Fruit fly (Drosophila melanogaster) whole organism, embryonic: Measurements from ENCODE around the gene stg1.

ENCODE experiments used
- Atf3 ChIP-seq: fragments of 200-800 bp; sonication (Bioruptor generic); optimal IDR thresholded peaks from 3 replicates; lab custom pipeline; 2016; ENCODE audit warnings: missing biosample characterization, missing genetic modification characterization
- Bteb2 ChIP-seq: fragments of 200-800 bp; sonication (Bioruptor generic); optimal IDR thresholded peaks from 2 replicates; lab custom pipeline; 2016; ENCODE audit warnings: missing biosample characterization, missing genetic modification characterization
- CG10366 ChIP-seq: fragments of 200-800 bp; sonication (Bioruptor generic); IDR thresholded peaks from 2 replicates; pipeline ENCODE4 v1.3.6; 2022; ENCODE audit warnings: missing biosample characterization, missing genetic modification characterization
- CG11093 ChIP-seq: fragments of 200-800 bp; sonication (Bioruptor generic); IDR thresholded peaks from 3 replicates; pipeline ENCODE4 v1.3.6; 2022; ENCODE audit warnings: missing biosample characterization, missing genetic modification characterization
- CG11695 ChIP-seq: fragments of 200-800 bp; sonication (Bioruptor generic); IDR thresholded peaks from 3 replicates; pipeline ENCODE4 v1.3.6; 2022; ENCODE audit warnings: missing biosample characterization, missing genetic modification characterization
- CG14014 ChIP-seq: fragments of 200-800 bp; sonication (Bioruptor generic); IDR thresholded peaks from 2 replicates; pipeline ENCODE4 v1.3.6; 2022; ENCODE audit warnings: missing biosample characterization, missing genetic modification characterization
- CG15514 ChIP-seq: fragments of 200-800 bp; sonication (Bioruptor generic); optimal IDR thresholded peaks from 3 replicates; lab custom pipeline; 2017; ENCODE audit warnings: missing biosample characterization, missing genetic modification characterization, mild to moderate bottlenecking, moderate library complexity, missing genetic modification reagents
- CG1792 ChIP-seq: fragments of 200-800 bp; sonication (Bioruptor generic); optimal IDR thresholded peaks from 2 replicates; lab custom pipeline; 2016; ENCODE audit warnings: missing biosample characterization, missing genetic modification characterization
- CG2116 ChIP-seq: fragments of 200-800 bp; sonication (Bioruptor generic); optimal IDR thresholded peaks from 3 replicates; lab custom pipeline; 2018; ENCODE audit warnings: missing biosample characterization, mild to moderate bottlenecking, missing genetic modification characterization
- CG2129 ChIP-seq: fragments of 200-800 bp; sonication (Bioruptor generic); IDR thresholded peaks from 2 replicates; pipeline ENCODE4 v1.3.6; 2022; ENCODE audit warnings: missing biosample characterization, missing genetic modification characterization; ENCODE audit not compliant: partially characterized antibody
- CG2875 ChIP-seq: fragments of 200-800 bp; sonication (Bioruptor generic); optimal IDR thresholded peaks from 2 replicates; lab custom pipeline; 2017; ENCODE audit warnings: missing biosample characterization, mild to moderate bottlenecking, missing genetic modification characterization, missing genetic modification reagents
- CG30020 ChIP-seq: fragments of 200-800 bp; optimal IDR thresholded peaks from 2 replicates; lab custom pipeline; 2019; ENCODE audit warnings: missing biosample characterization, mild to moderate bottlenecking, missing genetic modification characterization, moderate library complexity
- CG6175 ChIP-seq: fragments of 200-800 bp; sonication (Bioruptor generic); IDR thresholded peaks from 3 replicates; pipeline ENCODE4 v1.3.6; 2022; ENCODE audit warnings: missing biosample characterization, missing genetic modification characterization
- CG6689 ChIP-seq: fragments of 200-800 bp; sonication (Bioruptor generic); IDR thresholded peaks from 2 replicates; pipeline ENCODE4 v1.3.6; 2022; ENCODE audit warnings: missing biosample characterization, missing genetic modification characterization
- CG6813 ChIP-seq: fragments of 200-800 bp; sonication (Bioruptor generic); optimal IDR thresholded peaks from 2 replicates; lab custom pipeline; 2017; ENCODE audit warnings: missing biosample characterization, missing genetic modification characterization, mild to moderate bottlenecking, moderate library complexity, missing genetic modification reagents
- CG7372 ChIP-seq: fragments of 200-800 bp; sonication (Bioruptor generic); IDR thresholded peaks from 2 replicates; pipeline ENCODE4 v1.3.6; 2022; ENCODE audit warnings: missing biosample characterization, missing genetic modification characterization
- CG7556 ChIP-seq: fragments of 200-800 bp; sonication (Bioruptor generic); optimal IDR thresholded peaks from 2 replicates; lab custom pipeline; 2017; ENCODE audit warnings: missing biosample characterization, mild to moderate bottlenecking, missing genetic modification characterization
- CG9215 ChIP-seq: fragments of 200-800 bp; sonication (Bioruptor generic); IDR thresholded peaks from 2 replicates; pipeline ENCODE4 v1.3.6; 2022; ENCODE audit warnings: missing biosample characterization, missing genetic modification characterization
- CG9437 ChIP-seq: fragments of 200-800 bp; sonication (Bioruptor generic); optimal IDR thresholded peaks from 2 replicates; lab custom pipeline; 2018; ENCODE audit warnings: missing biosample characterization, mild to moderate bottlenecking, missing genetic modification characterization
- CG9727 ChIP-seq: fragments of 200-800 bp; sonication (Bioruptor generic); optimal IDR thresholded peaks from 3 replicates; lab custom pipeline; 2017; ENCODE audit warnings: missing biosample characterization, mild to moderate bottlenecking, missing genetic modification characterization
- CTCF ChIP-seq: fragments of 200-800 bp; sonication (Bioruptor generic); optimal IDR thresholded peaks from 2 replicates; lab custom pipeline; 2017; ENCODE audit warnings: missing biosample characterization, mild to moderate bottlenecking, missing genetic modification characterization, moderate library complexity
- H15 ChIP-seq: fragments of 200-800 bp; sonication (Bioruptor generic); IDR thresholded peaks from 3 replicates; pipeline ENCODE4 v1.3.6; 2022; ENCODE audit warnings: missing biosample characterization, missing genetic modification characterization
- Hand ChIP-seq: fragments of 200-800 bp; sonication (Bioruptor generic); optimal IDR thresholded peaks from 2 replicates; lab custom pipeline; 2017; ENCODE audit warnings: mild to moderate bottlenecking, missing biosample characterization, missing genetic modification reagents, missing genetic modification characterization
- Hey ChIP-seq: fragments of 200-800 bp; sonication (Bioruptor generic); optimal IDR thresholded peaks from 3 replicates; lab custom pipeline; 2018; ENCODE audit warnings: missing biosample characterization, mild to moderate bottlenecking, missing genetic modification characterization
- NC2β ChIP-seq: fragments of 200-800 bp; sonication (Bioruptor generic); optimal IDR thresholded peaks from 2 replicates; lab custom pipeline; 2016; ENCODE audit warnings: missing biosample characterization, missing genetic modification characterization
- Oli ChIP-seq: fragments of 200-800 bp; sonication (Bioruptor generic); optimal IDR thresholded peaks from 2 replicates; lab custom pipeline; 2018; ENCODE audit warnings: missing biosample characterization, mild to moderate bottlenecking, missing genetic modification characterization, moderate library complexity
- Sox102F ChIP-seq: fragments of 200-800 bp; sonication (Bioruptor generic); optimal IDR thresholded peaks from 2 replicates; lab custom pipeline; 2018; ENCODE audit warnings: missing biosample characterization, mild to moderate bottlenecking, missing genetic modification characterization, moderate library complexity
- TFAM ChIP-seq: fragments of 200-800 bp; sonication (Bioruptor generic); optimal IDR thresholded peaks from 2 replicates; lab custom pipeline; 2017; ENCODE audit warnings: missing biosample characterization, missing genetic modification characterization, inconsistent platforms
- Xrp1 ChIP-seq: fragments of 200-800 bp; sonication (Bioruptor generic); IDR thresholded peaks from 2 replicates; pipeline ENCODE4 v1.3.6; 2022; ENCODE audit warnings: missing biosample characterization, missing genetic modification characterization
- btn ChIP-seq: fragments of 200-800 bp; sonication (Bioruptor generic); optimal IDR thresholded peaks from 2 replicates; lab custom pipeline; 2016; ENCODE audit warnings: missing biosample characterization, missing genetic modification characterization
- cad ChIP-seq: fragments of >200 bp; optimal IDR thresholded peaks from 2 replicates; lab custom pipeline; 2017; ENCODE audit warnings: missing biosample characterization, missing genetic modification characterization
- croc ChIP-seq: fragments of 200-800 bp; sonication (Bioruptor generic); conservative IDR thresholded peaks from 3 replicates; pipeline ENCODE4 v1.3.6; 2022; ENCODE audit warnings: missing biosample characterization, missing genetic modification characterization
- crp ChIP-seq, 2 experiments: fragments of 200-800 bp; sonication (Bioruptor generic); optimal IDR thresholded peaks; 2 replicates in 1 of 2; 3 replicates in 1 of 2; lab custom pipeline; 2017; ENCODE audit warnings: missing biosample characterization in 2 of 2, missing genetic modification characterization in 2 of 2, mild to moderate bottlenecking in 1 of 2, moderate library complexity in 1 of 2
- disco-r ChIP-seq: fragments of 200-800 bp; sonication (Bioruptor generic); optimal IDR thresholded peaks from 2 replicates; lab custom pipeline; 2016; ENCODE audit warnings: missing biosample characterization, missing genetic modification characterization
- fd64A ChIP-seq: fragments of 200-800 bp; sonication (Bioruptor generic); optimal IDR thresholded peaks from 3 replicates; lab custom pipeline; 2018; ENCODE audit warnings: missing biosample characterization, mild to moderate bottlenecking, missing genetic modification characterization
- hb ChIP-seq: fragments of 200-800 bp; sonication (Bioruptor generic); IDR thresholded peaks from 3 replicates; pipeline ENCODE4 v1.3.6; 2022; ENCODE audit warnings: missing biosample characterization, missing genetic modification characterization; ENCODE audit not compliant: partially characterized antibody
- kah ChIP-seq: fragments of 200-800 bp; sonication (Bioruptor generic); optimal IDR thresholded peaks from 2 replicates; lab custom pipeline; 2018; ENCODE audit warnings: missing biosample characterization, mild to moderate bottlenecking, missing genetic modification characterization
- nmo ChIP-seq: fragments of 200-800 bp; sonication (Bioruptor generic); optimal IDR thresholded peaks from 2 replicates; lab custom pipeline; 2018; ENCODE audit warnings: missing biosample characterization, mild to moderate bottlenecking, missing genetic modification characterization, moderate library complexity
- nom ChIP-seq: fragments of 200-800 bp; sonication (Bioruptor generic); optimal IDR thresholded peaks from 2 replicates; lab custom pipeline; 2017; ENCODE audit warnings: missing biosample characterization, missing genetic modification characterization, mild to moderate bottlenecking, moderate library complexity, missing genetic modification reagents
- prd ChIP-seq, 3 experiments: fragments of >200 bp in 2 of 3; fragments of 200-800 bp in 1 of 3; sonication (Bioruptor generic) in 1 of 3; optimal IDR thresholded peaks in 2 of 3; IDR thresholded peaks in 1 of 3; 2 replicates in 2 of 3; 3 replicates in 1 of 3; pipeline versions ENCODE4 v1.3.6 to Lab custom; 2017 to 2022; ENCODE audit warnings: missing biosample characterization in 1 of 3, missing genetic modification characterization in 1 of 3
- scrt ChIP-seq: fragments of 200-800 bp; sonication (Bioruptor generic); optimal IDR thresholded peaks from 2 replicates; lab custom pipeline; 2018; ENCODE audit warnings: missing biosample characterization, mild to moderate bottlenecking, missing genetic modification characterization, moderate library complexity
- slou ChIP-seq: fragments of 200-800 bp; sonication (Bioruptor generic); optimal IDR thresholded peaks from 3 replicates; lab custom pipeline; 2016; ENCODE audit warnings: missing biosample characterization, missing genetic modification characterization
- sqz ChIP-seq: fragments of 200-800 bp; sonication (Bioruptor generic); optimal IDR thresholded peaks from 3 replicates; lab custom pipeline; 2018; ENCODE audit warnings: missing biosample characterization, mild to moderate bottlenecking, missing genetic modification characterization
- unpg ChIP-seq: fragments of 200-800 bp; sonication (Bioruptor generic); optimal IDR thresholded peaks from 3 replicates; lab custom pipeline; 2018; ENCODE audit warnings: missing biosample characterization, mild to moderate bottlenecking, missing genetic modification characterization, moderate library complexity
- vnd ChIP-seq: fragments of 200-800 bp; sonication (Bioruptor generic); IDR thresholded peaks from 3 replicates; pipeline ENCODE4 v1.3.6; 2022; ENCODE audit warnings: missing biosample characterization, missing genetic modification characterization; ENCODE audit not compliant: partially characterized antibody
- vvl ChIP-seq: fragments of 200-800 bp; sonication (Bioruptor generic); IDR thresholded peaks from 2 replicates; pipeline ENCODE4 v1.3.6; 2022; ENCODE audit warnings: missing biosample characterization, missing genetic modification characterization
- wdn ChIP-seq: fragments of 200-800 bp; sonication (Bioruptor generic); IDR thresholded peaks from 2 replicates; pipeline ENCODE4 v1.3.6; 2022; ENCODE audit warnings: missing biosample characterization, missing genetic modification characterization
- z ChIP-seq: fragments of 200-800 bp; sonication (Bioruptor generic); IDR thresholded peaks from 3 replicates; pipeline ENCODE4 v1.3.6; 2022; ENCODE audit warnings: missing biosample characterization, missing genetic modification characterization

The stg1 gene

dm6 chrX:21053849-21054581, 39.6 kb upstream of the stg1 start, which contains the start of the genes Stt3A and bves (continued):
- TF ChIP-seq CG2875 (peak; percentile 99), CG15514 (GFP tag; lab: Kevin White, UChicago) (peak; percentile 94), nmo (GFP tag; lab: Kevin White, UChicago) (peak; percentile 98), Xrp1 (peak; percentile 99), kah (GFP tag; lab: Kevin White, UChicago) (peak; percentile 96), CG6689 (GFP tag; lab: Robert Waterston, UW) (peak; percentile 97), CG7372 (GFP tag; lab: Robert Waterston, UW) (peak; percentile 95), hb (GFP tag; lab: Robert Waterston, UW) (peak; percentile 68; the same call in 2 of the 3 replicates), CG10366 (GFP tag; lab: Robert Waterston, UW) (peak; percentile 97), Oli (peak; percentile 99), CG6813 (GFP tag; lab: Kevin White, UChicago) (peak; percentile 99), CG2116 (peak; percentile 82), Hand (GFP tag; lab: Kevin White, UChicago) (peak; percentile 99), z (GFP tag; lab: Robert Waterston, UW) (peak; percentile 51; the same call in 1 of the 3 replicates), Atf3 (peak; percentile 97), crp (GFP tag; optimal IDR thresholded peaks at IDR 0.05; lab: Kevin White, UChicago) (peak; percentile 40 to 80), CG9215 (GFP tag; lab: Robert Waterston, UW) (peak; percentile 93), sqz (GFP tag; lab: Kevin White, UChicago) (peak; percentile 95), CG30020 (tag; lab: Kevin White, UChicago) (peak; percentile 87), H15 (GFP tag; lab: Robert Waterston, UW) (peak; percentile 93), cad (no peak), prd (optimal IDR thresholded peaks at IDR 0.05; lab: Kevin White, UChicago) (no peak), prd (GFP tag; IDR thresholded peaks at IDR 0.05; lab: Robert Waterston, UW) (peak; percentile 98), btn (peak; percentile 97), vvl (peak; percentile 99), vnd (GFP tag; lab: Robert Waterston, UW) (peak; percentile 72), Bteb2 (GFP tag; lab: Kevin White, UChicago) (peak; percentile 98), CG1792 (GFP tag; lab: Kevin White, UChicago) (peak; percentile 95), CG2129 (0 out of 2 replicates have a peak, but pooled peaks have one; percentile 25), NC2β (GFP tag; lab: Kevin White, UChicago) (peak; percentile 98), CTCF (GFP tag; lab: Kevin White, UChicago) (peak; percentile 76), CG14014 (peak; percentile 98), CG6175 (GFP tag; lab: Robert Waterston, UW) (peak; percentile 93), Sox102F (peak; percentile 98), CG11695 (GFP tag; lab: Robert Waterston, UW) (peak; percentile 98), CG11093 (GFP tag; lab: Robert Waterston, UW) (peak; percentile 94), CG9437 (peak; percentile 94), CG7556 (GFP tag; lab: Kevin White, UChicago) (peak; percentile 99), croc (peak; percentile 94), unpg (GFP tag; lab: Kevin White, UChicago) (peak; percentile 99), nom (peak; percentile 96), wdn (GFP tag; lab: Robert Waterston, UW) (peak; percentile 97), disco-r (GFP tag; lab: Kevin White, UChicago) (peak; percentile 98), Hey (tag; lab: Kevin White, UChicago) (peak; percentile 90), CG9727 (GFP tag; lab: Kevin White, UChicago) (peak; percentile 98), fd64A (GFP tag; lab: Kevin White, UChicago) (peak; percentile 97), scrt (GFP tag; lab: Kevin White, UChicago) (peak; percentile 96), slou (GFP tag; lab: Kevin White, UChicago) (peak; percentile 92), TFAM (GFP tag; lab: Kevin White, UChicago) (peak; percentile 94)
